In genomic region chr3L:6561052-6561451, dm6 we compare ENCODE assay signal across 2 fruit fly cellular contexts.
TF ChIP-seq lines count a peak whose summit lies in the region.

No protein-coding gene starts in this region.

- TF ChIP-seq CTCF in whole organism, embryonic (GFP tag; optimal IDR thresholded peaks at IDR 0.05; lab: Kevin White, UChicago): no peak

TF ChIP-seq in whole organism, embryonic, 481 proteins besides CTCF, POLR2A, EP300 and RAD21:
- TF ChIP-seq crol (GFP tag; IDR thresholded peaks at IDR 0.05; lab: Robert Waterston, UW): no peak
- TF ChIP-seq seq (GFP tag; IDR thresholded peaks at IDR 0.05; lab: Robert Waterston, UW): peak; percentile 29; the same call in 1 of the 2 replicates
- peak in 1 of 2 experiments; percentile 13 for TF ChIP-seq prd (optimal IDR thresholded peaks at IDR 0.05; lab: Kevin White, UChicago)
- no peak for TF ChIP-seq prd (GFP tag; IDR thresholded peaks at IDR 0.05; lab: Robert Waterston, UW)
- 0 out of 2 replicates have a peak, but pooled peaks have one; percentile 16 for TF ChIP-seq CG10366 (GFP tag; IDR thresholded peaks at IDR 0.05; lab: Robert Waterston, UW)
- TF ChIP-seq eve (GFP tag; optimal IDR thresholded peaks at IDR 0.05; lab: Kevin White, UChicago): no peak
- peak; percentile 11; the same call in 1 of the 3 replicates for TF ChIP-seq ci (GFP tag; IDR thresholded peaks at IDR 0.05; lab: Robert Waterston, UW)
- TF ChIP-seq so (GFP tag; IDR thresholded peaks at IDR 0.05; lab: Robert Waterston, UW): 0 out of 3 replicates have a peak, but pooled peaks have one; percentile 8
- TF ChIP-seq Dll (GFP tag; IDR thresholded peaks at IDR 0.05; lab: Robert Waterston, UW; ENCODE audit: partially characterized antibody): no peak
- 0 out of 2 replicates have a peak, but pooled peaks have one; percentile 10 for TF ChIP-seq Drgx (GFP tag; IDR thresholded peaks at IDR 0.05; lab: Robert Waterston, UW)
- peak; percentile 21 for TF ChIP-seq grau (tag; optimal IDR thresholded peaks at IDR 0.05; lab: Kevin White, UChicago)
- TF ChIP-seq lmd (GFP tag; IDR thresholded peaks at IDR 0.05; lab: Robert Waterston, UW): peak; percentile 6; the same call in 1 of the 2 replicates
- TF ChIP-seq twi (tag; optimal IDR thresholded peaks at IDR 0.05; lab: Kevin White, UChicago): peak; percentile 40
- TF ChIP-seq CG17802 (tag; optimal IDR thresholded peaks at IDR 0.05; lab: Kevin White, UChicago): no peak
- peak; percentile 49 for TF ChIP-seq CG15479 (GFP tag; optimal IDR thresholded peaks at IDR 0.05; lab: Kevin White, UChicago)
- TF ChIP-seq Blimp-1 (GFP tag; optimal IDR thresholded peaks at IDR 0.05; lab: Kevin White, UChicago): no peak
- TF ChIP-seq Lpt (GFP tag; optimal IDR thresholded peaks at IDR 0.05; lab: Kevin White, UChicago): no peak
- TF ChIP-seq Ssrp (tag; optimal IDR thresholded peaks at IDR 0.05; lab: Kevin White, UChicago): peak; percentile 23
- TF ChIP-seq zfh1 (GFP tag; IDR thresholded peaks at IDR 0.05; lab: Robert Waterston, UW): peak; percentile 31; the same call in 1 of the 3 replicates
- peak; percentile 68 for TF ChIP-seq Med (GFP tag; lab: Kevin White, UChicago)
- TF ChIP-seq slbo (GFP tag; IDR thresholded peaks at IDR 0.05; lab: Robert Waterston, UW): peak; percentile 48
- TF ChIP-seq cg (GFP tag; optimal IDR thresholded peaks at IDR 0.05; lab: Kevin White, UChicago): no peak
- TF ChIP-seq Ptx1 (GFP tag; IDR thresholded peaks at IDR 0.05; lab: Robert Waterston, UW): 0 out of 2 replicates have a peak, but pooled peaks have one; percentile 19
- TF ChIP-seq Six4 (GFP tag; optimal IDR thresholded peaks at IDR 0.05; lab: Kevin White, UChicago): no peak
- TF ChIP-seq CG14050 (GFP tag; IDR thresholded peaks at IDR 0.05; lab: Robert Waterston, UW): peak; percentile 11; the same call in 1 of the 3 replicates
- peak; percentile 48; the same call in 1 of the 2 replicates for TF ChIP-seq Rfx (GFP tag; IDR thresholded peaks at IDR 0.05; lab: Robert Waterston, UW)
- peak; percentile 42 for TF ChIP-seq dmrt11E (tag; optimal IDR thresholded peaks at IDR 0.05; lab: Kevin White, UChicago)
- TF ChIP-seq hkb (optimal IDR thresholded peaks at IDR 0.05; lab: Kevin White, UChicago): peak; percentile 91
- no peak for TF ChIP-seq hkb (GFP tag; IDR thresholded peaks at IDR 0.05; lab: Robert Waterston, UW)
- TF ChIP-seq ase (GFP tag; IDR thresholded peaks at IDR 0.05; lab: Robert Waterston, UW): 0 out of 3 replicates have a peak, but pooled peaks have one; percentile 34
- peak; percentile 32 for TF ChIP-seq PHDP (tag; optimal IDR thresholded peaks at IDR 0.05; lab: Kevin White, UChicago)
- TF ChIP-seq CG32532 (GFP tag; IDR thresholded peaks at IDR 0.05; lab: Robert Waterston, UW): peak; percentile 61; the same call in 1 of the 2 replicates
- peak; percentile 10 for TF ChIP-seq Oli (tag; optimal IDR thresholded peaks at IDR 0.05; lab: Kevin White, UChicago)
- no peak for TF ChIP-seq jing (GFP tag; optimal IDR thresholded peaks at IDR 0.05; lab: Kevin White, UChicago)
- TF ChIP-seq CG18476 (GFP tag; optimal IDR thresholded peaks at IDR 0.05; lab: Kevin White, UChicago): peak; percentile 80
- peak in 1 of 2 experiments; percentile 13 for TF ChIP-seq dpn (GFP tag; optimal IDR thresholded peaks at IDR 0.05; lab: Kevin White, UChicago)
- TF ChIP-seq gem (tag; optimal IDR thresholded peaks at IDR 0.05; lab: Kevin White, UChicago): peak; percentile 48
- peak; percentile 29 for TF ChIP-seq Sox102F (GFP tag; optimal IDR thresholded peaks at IDR 0.05; lab: Kevin White, UChicago)
- TF ChIP-seq yki (optimal IDR thresholded peaks at IDR 0.05; lab: Kevin White, UChicago): no peak
- TF ChIP-seq CG9932 (GFP tag; IDR thresholded peaks at IDR 0.05; lab: Robert Waterston, UW): peak; percentile 50; the same call in 1 of the 2 replicates

TF ChIP-seq in whole organism, prepupa, 60 proteins besides CTCF, POLR2A, EP300 and RAD21:
- TF ChIP-seq fd59A (GFP tag; optimal IDR thresholded peaks at IDR 0.05; lab: Kevin White, UChicago) (no peak), eg (GFP tag; IDR thresholded peaks at IDR 0.05; lab: Robert Waterston, UW) (peak; percentile 39; the same call in 1 of the 3 replicates)
TF ChIP-seq in whole organism, prepupa: peak in this region for 1.

Comparison
In these comparisons a context has a peak if more than half of its experiments do, and no peak if none do; other contexts are left out.
1. Of the 7 proteins assayed by ChIP-seq in both whole organism, embryonic and whole organism, prepupa: peak only in whole organism, embryonic: Sox102F; only in whole organism, prepupa: none; in both: none; in neither: 6.